Worm (Caenorhabditis elegans): ENCODE data around the gene F55E10.1.

- TF ChIP-seq cog-1 (tag; optimal IDR thresholded peaks at IDR 0.05) (no peak), flt-1 (GFP tag; IDR thresholded peaks at IDR 0.05) (no peak), ztf-29 (GFP tag; IDR thresholded peaks at IDR 0.05) (no peak), med-1 (GFP tag; optimal IDR thresholded peaks at IDR 0.05; ENCODE audit: insufficient read depth) (no peak)
These were observed 22.8 kb upstream of the F55E10.1 start, which contains the start of gene srh-11 for ce11 chrX:8318950-8319349.
